Fruit fly (Drosophila melanogaster) whole organism, pupa: Measurements from ENCODE around the gene CG3597.
A peak's percentile ranks its signal among the peaks of the same experiment; 100 is the strongest.

ENCODE experiments used
- CG12605 ChIP-seq: fragments of 200-800 bp; sonication (Bioruptor generic); IDR thresholded peaks from 2 replicates; pipeline ENCODE4 v1.3.6; 2022; ENCODE audit warnings: missing biosample characterization, missing genetic modification characterization
- CG13204 ChIP-seq: fragments of 200-800 bp; sonication (Bioruptor generic); optimal IDR thresholded peaks from 2 replicates; lab custom pipeline; 2018; ENCODE audit warnings: missing biosample characterization, mild to moderate bottlenecking, missing genetic modification characterization, moderate library complexity
- CG4496 ChIP-seq: fragments of 200-800 bp; sonication (Bioruptor generic); IDR thresholded peaks from 3 replicates; pipeline ENCODE4 v1.3.6; 2022; ENCODE audit warnings: missing biosample characterization, missing genetic modification characterization
- CG8159 ChIP-seq: fragments of 200-800 bp; sonication (Bioruptor generic); optimal IDR thresholded peaks from 3 replicates; lab custom pipeline; 2018; ENCODE audit warnings: missing biosample characterization, mild to moderate bottlenecking, missing genetic modification characterization, moderate library complexity
- CG8301 ChIP-seq: fragments of 200-800 bp; sonication (Bioruptor generic); optimal IDR thresholded peaks from 2 replicates; lab custom pipeline; 2018; ENCODE audit warnings: missing biosample characterization, mild to moderate bottlenecking, missing genetic modification characterization
- gl ChIP-seq: fragments of 200-800 bp; sonication (Bioruptor generic); optimal IDR thresholded peaks from 2 replicates; lab custom pipeline; 2018; ENCODE audit warnings: missing biosample characterization, mild to moderate bottlenecking, missing genetic modification characterization

DNA sequence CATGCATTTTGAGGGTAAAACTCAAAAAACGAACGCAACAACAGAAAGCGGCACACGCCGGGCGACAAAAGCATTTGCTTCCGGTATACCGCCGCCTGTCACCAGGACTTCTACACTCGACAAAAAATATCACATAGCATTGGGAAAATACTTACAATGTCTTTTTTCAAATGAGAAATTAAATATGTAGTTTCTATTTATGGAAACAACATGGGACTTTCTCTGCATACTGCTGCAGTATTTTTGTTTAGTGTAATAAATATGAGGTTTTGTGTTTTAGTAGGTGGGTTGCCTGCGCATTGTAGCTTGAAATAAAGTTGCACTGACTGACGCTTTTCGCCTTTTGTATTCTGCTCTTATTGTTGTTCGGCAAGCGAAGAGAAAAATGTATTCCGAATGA lies 25.8 kb upstream of the CG3597 start:
- no peak for TF ChIP-seq gl (tag; lab: Kevin White, UChicago)
- TF ChIP-seq CG8159, result peak; percentile 21
- no peak for TF ChIP-seq CG8301 (tag; lab: Kevin White, UChicago)
- TF ChIP-seq CG13204, result no peak
- TF ChIP-seq CG4496 (GFP tag; lab: Robert Waterston, UW), result no peak
- no peak for TF ChIP-seq CG12605 (GFP tag; lab: Robert Waterston, UW)
